Fruit fly (Drosophila melanogaster): ENCODE measurements around the gene Or82a.

- TF ChIP-seq h (optimal IDR thresholded peaks at IDR 0.05) = no peak
- TF ChIP-seq psq (optimal IDR thresholded peaks at IDR 0.05) = no peak
- no peak for TF ChIP-seq insv (optimal IDR thresholded peaks at IDR 0.05)
Measured at dm6 chr3R:4220780-4221179, 36.0 kb upstream of the Or82a start.
